Fruit fly (Drosophila melanogaster): ENCODE data around the gene Fim.

The Fim gene

DNA sequence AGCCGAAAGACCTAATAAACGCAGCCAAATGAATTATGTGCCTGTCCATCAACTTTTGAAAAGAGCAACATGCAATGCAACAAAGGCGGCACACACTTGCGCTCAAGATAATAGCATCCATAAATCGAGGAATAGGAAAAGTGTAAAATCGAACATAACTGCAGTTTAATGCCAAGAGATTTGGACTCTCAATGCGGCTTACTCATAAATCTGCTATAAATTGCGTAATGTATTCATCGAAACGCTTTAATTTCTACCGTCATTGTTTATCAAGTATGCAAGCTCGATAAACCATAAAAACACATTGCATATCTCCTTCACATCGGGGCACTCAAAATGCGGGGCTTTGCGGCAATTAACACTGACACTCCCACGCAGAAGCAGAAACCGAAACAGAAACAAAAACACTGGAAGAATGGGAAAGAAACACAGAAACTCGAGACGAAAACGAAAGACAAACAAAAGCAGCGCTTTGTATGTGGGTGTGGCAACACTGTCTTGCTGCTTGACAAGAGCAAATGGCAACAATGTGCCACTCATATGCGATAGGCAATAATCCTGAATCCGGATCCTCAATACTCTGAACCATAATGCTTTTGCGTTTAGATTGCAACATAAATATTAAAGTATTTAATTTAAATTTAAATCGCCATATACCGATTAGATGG lies 3.7 kb downstream of the Fim start (continued):
- peak; percentile 81 for TF ChIP-seq eg (GFP tag; IDR thresholded peaks at IDR 0.05)
- peak; percentile 59 for TF ChIP-seq CG6276 (GFP tag; optimal IDR thresholded peaks at IDR 0.05)
- peak; percentile 40 for TF ChIP-seq CG8632 (GFP tag; optimal IDR thresholded peaks at IDR 0.05)
- no peak for TF ChIP-seq CG9139 (GFP tag; optimal IDR thresholded peaks at IDR 0.05)
- TF ChIP-seq Hr38 (GFP tag; optimal IDR thresholded peaks at IDR 0.05): no peak
- TF ChIP-seq Sox102F (GFP tag; optimal IDR thresholded peaks at IDR 0.05): peak; percentile 43
- no peak for TF ChIP-seq Eip93F (GFP tag; optimal IDR thresholded peaks at IDR 0.05)
- TF ChIP-seq spab (GFP tag; optimal IDR thresholded peaks at IDR 0.05): peak; percentile 4
- TF ChIP-seq CG34406 (GFP tag; optimal IDR thresholded peaks at IDR 0.05): no peak
- TF ChIP-seq CG11294 (GFP tag; IDR thresholded peaks at IDR 0.05): peak; percentile 46; the same call in 1 of the 2 replicates
- TF ChIP-seq Ets21C (GFP tag; optimal IDR thresholded peaks at IDR 0.05): peak; percentile 42
- peak; percentile 44 for TF ChIP-seq acj6 (GFP tag; optimal IDR thresholded peaks at IDR 0.05)
- peak; percentile 65 for TF ChIP-seq CG8119 (GFP tag; IDR thresholded peaks at IDR 0.05)
- peak; percentile 3 for TF ChIP-seq esn (GFP tag; optimal IDR thresholded peaks at IDR 0.05)
- TF ChIP-seq CG32006 (GFP tag; optimal IDR thresholded peaks at IDR 0.05): peak; percentile 46
- TF ChIP-seq Ets96B (tag; optimal IDR thresholded peaks at IDR 0.05): peak; percentile 29
- TF ChIP-seq CG3032 (tag; optimal IDR thresholded peaks at IDR 0.05): no peak
- TF ChIP-seq CG6163 (GFP tag; IDR thresholded peaks at IDR 0.05): peak; percentile 78
- TF ChIP-seq ss (GFP tag; optimal IDR thresholded peaks at IDR 0.05): no peak
- TF ChIP-seq Lpt (GFP tag; optimal IDR thresholded peaks at IDR 0.05): peak; percentile 58
- TF ChIP-seq CG10631 (GFP tag; optimal IDR thresholded peaks at IDR 0.05): no peak
- TF ChIP-seq CG11762 (GFP tag; optimal IDR thresholded peaks at IDR 0.05; ENCODE audit: insufficient read depth): peak; percentile 14
- TF ChIP-seq dac (GFP tag; optimal IDR thresholded peaks at IDR 0.05): peak; percentile 21
- no peak for TF ChIP-seq CG16779 (tag; optimal IDR thresholded peaks at IDR 0.05)
- peak; percentile 50 for TF ChIP-seq Sox14 (GFP tag; optimal IDR thresholded peaks at IDR 0.05)
- TF ChIP-seq CG31627 (GFP tag; optimal IDR thresholded peaks at IDR 0.05): peak; percentile 45
- peak; percentile 45 for TF ChIP-seq vri (GFP tag; optimal IDR thresholded peaks at IDR 0.05)
- TF ChIP-seq fd85E (GFP tag; optimal IDR thresholded peaks at IDR 0.05): no peak
- peak; percentile 54 for TF ChIP-seq lz (GFP tag; optimal IDR thresholded peaks at IDR 0.05)
- peak; percentile 11 for TF ChIP-seq CG4318 (GFP tag; optimal IDR thresholded peaks at IDR 0.05)
- no peak for TF ChIP-seq Eip75B (GFP tag; optimal IDR thresholded peaks at IDR 0.05)
- peak; percentile 62 for TF ChIP-seq Gug (GFP tag; IDR thresholded peaks at IDR 0.05)
- peak; percentile 40 for TF ChIP-seq CG6792 (GFP tag; optimal IDR thresholded peaks at IDR 0.05)
- peak; percentile 79 for TF ChIP-seq CG15336 (GFP tag; IDR thresholded peaks at IDR 0.05)
- peak; percentile 7 to 31 for TF ChIP-seq salr (GFP tag; optimal IDR thresholded peaks at IDR 0.05)

dm6 chrX:17297070-17297689 lies 4.5 kb downstream of the Fim start:
- peak; percentile 87 for TF ChIP-seq cyc (GFP tag; optimal IDR thresholded peaks at IDR 0.05)
- TF ChIP-seq Sox15 (GFP tag; optimal IDR thresholded peaks at IDR 0.05): peak; percentile 83
- peak; percentile 85 for TF ChIP-seq pdm3 (GFP tag; optimal IDR thresholded peaks at IDR 0.05)
- TF ChIP-seq lz (GFP tag; optimal IDR thresholded peaks at IDR 0.05): peak; percentile 88
- peak; percentile 74 for TF ChIP-seq vri (GFP tag; optimal IDR thresholded peaks at IDR 0.05)
- TF ChIP-seq Eip75B (GFP tag; optimal IDR thresholded peaks at IDR 0.05): peak; percentile 88
- TF ChIP-seq CG6808 (GFP tag; optimal IDR thresholded peaks at IDR 0.05): peak; percentile 59
- peak; percentile 57 for TF ChIP-seq Ets96B (tag; optimal IDR thresholded peaks at IDR 0.05)
- peak; percentile 61; the same call in 1 of the 2 replicates for TF ChIP-seq CG11294 (GFP tag; IDR thresholded peaks at IDR 0.05)
- no peak for TF ChIP-seq Hr38 (GFP tag; optimal IDR thresholded peaks at IDR 0.05)
- TF ChIP-seq Gug (GFP tag; IDR thresholded peaks at IDR 0.05): peak; percentile 53
- peak; percentile 96 for TF ChIP-seq svp (GFP tag)
- peak; percentile 86 for TF ChIP-seq dac (GFP tag; optimal IDR thresholded peaks at IDR 0.05)
- peak; percentile 85 for TF ChIP-seq Hr4 (GFP tag; optimal IDR thresholded peaks at IDR 0.05)
- TF ChIP-seq CG9139 (GFP tag; optimal IDR thresholded peaks at IDR 0.05): no peak
- peak; percentile 91 for TF ChIP-seq CG32006 (GFP tag; optimal IDR thresholded peaks at IDR 0.05)
- peak; percentile 75 for TF ChIP-seq CG10631 (GFP tag; optimal IDR thresholded peaks at IDR 0.05)
- TF ChIP-seq salr (GFP tag; optimal IDR thresholded peaks at IDR 0.05): peak in 1 of 2 experiments; percentile 59
- peak; percentile 93 for TF ChIP-seq Hr39 (GFP tag; optimal IDR thresholded peaks at IDR 0.05)
- peak; percentile 94 for TF ChIP-seq Met (GFP tag; optimal IDR thresholded peaks at IDR 0.05)
- peak; percentile 85 for TF ChIP-seq acj6 (GFP tag; optimal IDR thresholded peaks at IDR 0.05)
- no peak for TF ChIP-seq fkh (GFP tag; optimal IDR thresholded peaks at IDR 0.05)
- peak; percentile 97 for TF ChIP-seq Eip78C (GFP tag)
- peak; percentile 66 for TF ChIP-seq CG6163 (GFP tag; IDR thresholded peaks at IDR 0.05)
- peak; percentile 79 for TF ChIP-seq net (GFP tag; optimal IDR thresholded peaks at IDR 0.05)
- TF ChIP-seq Smox (GFP tag; optimal IDR thresholded peaks at IDR 0.05): peak; percentile 91
- peak; percentile 89 for TF ChIP-seq CG8119 (GFP tag; IDR thresholded peaks at IDR 0.05)
- peak; percentile 86 for TF ChIP-seq CG34406 (GFP tag; optimal IDR thresholded peaks at IDR 0.05)

Data from whole organism, prepupa.